Fruit fly (Drosophila melanogaster) whole organism, adult: ENCODE measurements around the gene ppl.
A peak's percentile ranks its signal among the peaks of the same experiment; 100 is the strongest.

ENCODE experiments used
- CG11617 ChIP-seq: fragments of 200-800 bp; sonication (Bioruptor generic); optimal IDR thresholded peaks from 2 replicates; lab custom pipeline; 2017; ENCODE audit warnings: mild to moderate bottlenecking, missing biosample characterization, missing genetic modification reagents, missing genetic modification characterization
- CG12768 ChIP-seq: fragments of 200-800 bp; sonication (Bioruptor generic); optimal IDR thresholded peaks from 2 replicates; lab custom pipeline; 2017; ENCODE audit warnings: missing biosample characterization, missing genetic modification characterization, mild to moderate bottlenecking, moderate library complexity, missing genetic modification reagents
- CG14711 ChIP-seq: fragments of 200-800 bp; sonication (Bioruptor generic); optimal IDR thresholded peaks from 2 replicates; lab custom pipeline; 2018; ENCODE audit warnings: missing biosample characterization, mild to moderate bottlenecking, missing genetic modification characterization, moderate library complexity
- CG1620 ChIP-seq: fragments of 200-800 bp; sonication (Bioruptor generic); optimal IDR thresholded peaks from 2 replicates; lab custom pipeline; 2016; ENCODE audit warnings: missing biosample characterization, missing genetic modification characterization
- CG33017 ChIP-seq: fragments of 200-800 bp; sonication (Bioruptor generic); optimal IDR thresholded peaks from 2 replicates; lab custom pipeline; 2018; ENCODE audit warnings: missing biosample characterization, mild to moderate bottlenecking, missing genetic modification characterization, moderate library complexity
- CG5204 ChIP-seq: fragments of 200-800 bp; sonication (Bioruptor generic); optimal IDR thresholded peaks from 2 replicates; lab custom pipeline; 2016; ENCODE audit warnings: missing biosample characterization, missing genetic modification characterization
- CG7045 ChIP-seq: fragments of 200-800 bp; sonication (Bioruptor generic); optimal IDR thresholded peaks from 2 replicates; lab custom pipeline; 2017; ENCODE audit warnings: missing biosample characterization, mild to moderate bottlenecking, missing genetic modification characterization
- CG7101 ChIP-seq: fragments of 200-800 bp; sonication (Bioruptor generic); optimal IDR thresholded peaks from 2 replicates; lab custom pipeline; 2018; ENCODE audit warnings: missing biosample characterization, mild to moderate bottlenecking, missing genetic modification characterization, moderate library complexity
- Clk ChIP-seq: fragments of 200-800 bp; sonication (Bioruptor generic); optimal IDR thresholded peaks from 2 replicates; lab custom pipeline; 2017; ENCODE audit warnings: missing biosample characterization, missing genetic modification characterization
- Crg-1 ChIP-seq: fragments of 200-800 bp; sonication (Bioruptor generic); optimal IDR thresholded peaks from 2 replicates; lab custom pipeline; 2016; ENCODE audit warnings: missing biosample characterization, missing genetic modification characterization
- Hr96 ChIP-seq: fragments of 200-800 bp; sonication (Bioruptor generic); optimal IDR thresholded peaks from 2 replicates; lab custom pipeline; 2016; ENCODE audit warnings: missing biosample characterization, missing genetic modification characterization
- Mnt ChIP-seq: fragments of 200-800 bp; sonication (Bioruptor generic); optimal IDR thresholded peaks from 2 replicates; lab custom pipeline; 2016; ENCODE audit warnings: missing biosample characterization, mild to moderate bottlenecking, missing genetic modification characterization
- bab1 ChIP-seq: fragments of 200-800 bp; sonication (Bioruptor generic); optimal IDR thresholded peaks from 3 replicates; lab custom pipeline; 2019; ENCODE audit warnings: missing biosample characterization, mild to moderate bottlenecking, missing genetic modification characterization, moderate library complexity
- cic ChIP-seq: fragments of 200-800 bp; sonication (Bioruptor generic); optimal IDR thresholded peaks from 2 replicates; lab custom pipeline; 2017; ENCODE audit warnings: missing biosample characterization, mild to moderate bottlenecking, missing genetic modification characterization, moderate library complexity
- cnc ChIP-seq, 2 experiments: fragments of >200 bp; optimal IDR thresholded peaks; 2 replicates each; lab custom pipeline; 2017
- kay ChIP-seq: fragments of 200-800 bp; sonication (Bioruptor generic); peaks from one replicate; lab custom pipeline; 2016; ENCODE audit warnings: missing biosample characterization, missing genetic modification characterization, borderline replicate concordance
- ovo ChIP-seq: fragments of 200-800 bp; sonication (Bioruptor generic); optimal IDR thresholded peaks from 2 replicates; lab custom pipeline; 2016; ENCODE audit warnings: missing biosample characterization, missing genetic modification characterization
- pad ChIP-seq: fragments of 200-800 bp; sonication (Bioruptor generic); optimal IDR thresholded peaks from 3 replicates; lab custom pipeline; 2017; ENCODE audit warnings: missing biosample characterization, missing genetic modification characterization, mild to moderate bottlenecking, moderate library complexity, missing genetic modification reagents
- tj ChIP-seq: fragments of 200-800 bp; sonication (Bioruptor generic); optimal IDR thresholded peaks from 3 replicates; lab custom pipeline; 2017; ENCODE audit warnings: missing biosample characterization, mild to moderate bottlenecking, missing genetic modification characterization, moderate library complexity
- toe ChIP-seq: fragments of 200-800 bp; sonication (Bioruptor generic); optimal IDR thresholded peaks from 2 replicates; lab custom pipeline; 2016; ENCODE audit warnings: missing biosample characterization, missing genetic modification characterization

The ppl gene

DNA sequence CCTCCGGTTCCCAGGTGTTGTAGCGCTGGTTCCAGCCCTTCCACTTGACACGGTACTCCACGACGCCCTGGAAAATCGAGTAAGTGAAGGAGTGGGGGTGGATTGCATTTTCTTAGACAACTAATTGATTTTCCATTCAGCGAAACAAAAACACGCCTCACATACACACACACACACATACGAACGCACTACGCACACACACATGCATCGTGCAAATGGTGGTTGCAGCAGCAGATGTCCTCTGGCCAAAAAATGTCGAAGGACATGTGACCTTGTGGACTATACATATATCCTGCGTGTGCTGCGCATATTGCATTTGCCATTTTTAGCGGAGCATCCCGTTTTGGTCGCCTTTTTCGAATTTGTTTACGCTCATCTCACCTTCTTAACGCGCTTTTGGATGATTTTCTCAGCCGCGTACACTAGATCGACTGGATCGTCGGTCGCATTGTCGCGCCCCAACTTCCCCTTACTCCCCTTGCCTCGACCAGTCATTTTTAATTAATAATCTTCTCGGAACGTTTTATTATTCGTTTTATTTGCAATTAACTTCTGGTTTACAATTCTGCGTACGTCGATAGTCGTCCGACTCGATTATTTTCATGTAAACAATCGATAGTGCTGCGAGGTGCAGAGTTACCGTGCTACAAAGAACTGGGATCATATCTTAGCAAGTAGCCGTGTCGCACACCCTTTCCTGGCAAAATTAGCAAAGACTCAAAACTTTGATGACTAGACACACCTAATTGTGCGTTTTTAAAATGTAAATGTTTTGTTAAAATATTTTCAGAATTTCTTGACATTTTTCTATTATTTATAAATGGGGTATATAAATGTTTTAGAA, 36.3 kb upstream of the ppl start, which contains the start of gene Pc:
TSS of gene Pc (minus strand) at position 605 of the 844 bp plus-strand sequence.
- TF ChIP-seq bab1 (GFP tag; lab: Kevin White, UChicago) (peak; percentile 60), Hr96 (GFP tag; lab: Kevin White, UChicago) (no peak), toe (GFP tag; lab: Kevin White, UChicago) (peak; percentile 15), Crg-1 (GFP tag; lab: Kevin White, UChicago) (no peak), CG1620 (GFP tag; lab: Kevin White, UChicago) (peak; percentile 21), cic (GFP tag; lab: Kevin White, UChicago) (peak; percentile 3), tj (GFP tag; lab: Kevin White, UChicago) (peak; percentile 70), Mnt (peak; percentile 54), CG14711 (tag; lab: Kevin White, UChicago) (peak; percentile 86), kay (peak; percentile 88), Clk (GFP tag; lab: Kevin White, UChicago) (no peak)

DNA sequence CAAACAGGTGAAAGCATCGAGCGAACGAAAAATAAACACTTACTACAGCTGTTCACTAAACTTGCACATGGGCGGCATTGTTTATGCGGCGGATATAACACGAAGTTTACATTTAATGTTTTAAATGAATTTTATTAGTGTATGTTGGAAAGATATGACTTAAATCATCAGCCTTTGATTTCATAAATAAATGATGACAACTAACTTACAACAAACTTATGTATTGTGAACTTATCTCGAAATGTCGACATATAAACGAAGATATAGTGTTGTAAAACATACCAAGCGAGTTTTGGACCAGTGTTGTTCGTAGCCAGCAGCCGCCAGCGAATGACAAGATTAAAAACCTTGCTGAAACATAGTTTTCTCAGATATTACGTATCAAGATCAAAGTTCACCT, 23.1 kb upstream of the ppl start, which contains the start of the genes CG11309 and CG7632:
TSS of gene CG11309 (minus strand) at position 259 of the 400 bp plus-strand sequence.
TSS of gene CG7632 (plus strand) at position 298 of the 400 bp plus-strand sequence.
- peak; percentile 96 for TF ChIP-seq cic (GFP tag; lab: Kevin White, UChicago)
- TF ChIP-seq Mnt, result peak; percentile 99
- TF ChIP-seq CG12768 (GFP tag; lab: Kevin White, UChicago), result peak; percentile 100
- peak; percentile 100 for TF ChIP-seq CG7045 (GFP tag; lab: Kevin White, UChicago)
- TF ChIP-seq CG33017 (tag; lab: Kevin White, UChicago), result peak; percentile 100
- TF ChIP-seq CG5204 (GFP tag; lab: Kevin White, UChicago), result peak; percentile 99
- peak; percentile 99 for TF ChIP-seq CG14711 (tag; lab: Kevin White, UChicago)
- peak; percentile 99 for TF ChIP-seq Hr96 (GFP tag; lab: Kevin White, UChicago)
- peak; percentile 96 for TF ChIP-seq pad
- TF ChIP-seq Crg-1 (GFP tag; lab: Kevin White, UChicago), result peak; percentile 99
- peak; percentile 98 for TF ChIP-seq kay
- peak; percentile 98 for TF ChIP-seq ovo (GFP tag; lab: Kevin White, UChicago)
- TF ChIP-seq tj (GFP tag; lab: Kevin White, UChicago), result peak; percentile 96
- TF ChIP-seq cnc (optimal IDR thresholded peaks at IDR 0.05; lab: Kevin White, UChicago), result no peak
- TF ChIP-seq CG7101, result peak; percentile 100
- peak; percentile 100 for TF ChIP-seq bab1 (GFP tag; lab: Kevin White, UChicago)
- TF ChIP-seq CG1620 (GFP tag; lab: Kevin White, UChicago), result peak; percentile 99
- peak; percentile 100 for TF ChIP-seq CG11617 (GFP tag; lab: Kevin White, UChicago)
- peak; percentile 99 for TF ChIP-seq toe (GFP tag; lab: Kevin White, UChicago)
- TF ChIP-seq Clk (GFP tag; lab: Kevin White, UChicago), result peak; percentile 98

DNA sequence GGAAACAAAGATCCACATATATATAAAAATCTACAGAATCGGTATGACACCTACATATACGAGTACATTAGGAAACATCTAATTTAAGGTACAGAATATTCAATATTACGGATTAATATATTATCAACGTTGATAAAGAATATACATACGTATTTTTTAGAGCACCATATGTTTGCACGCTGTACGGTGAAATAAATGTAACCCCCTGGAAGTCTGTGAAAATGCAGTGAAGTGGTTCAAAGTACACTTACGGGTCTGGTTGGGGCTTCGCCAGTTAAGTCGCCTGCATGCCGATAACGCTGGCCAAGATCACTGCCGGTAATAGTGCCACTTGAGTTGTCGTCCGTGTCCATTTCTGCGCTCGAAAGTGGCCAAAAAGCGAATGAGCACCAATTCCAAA, 22.4 kb upstream of the ppl start:
- peak; percentile 91 for TF ChIP-seq kay
- no peak for TF ChIP-seq ovo (GFP tag; lab: Kevin White, UChicago)
- no peak for TF ChIP-seq cnc (optimal IDR thresholded peaks at IDR 0.05; lab: Kevin White, UChicago)
- no peak for TF ChIP-seq bab1 (GFP tag; lab: Kevin White, UChicago)
- TF ChIP-seq CG12768 (GFP tag; lab: Kevin White, UChicago), result peak; percentile 42
- TF ChIP-seq Mnt, result no peak

DNA sequence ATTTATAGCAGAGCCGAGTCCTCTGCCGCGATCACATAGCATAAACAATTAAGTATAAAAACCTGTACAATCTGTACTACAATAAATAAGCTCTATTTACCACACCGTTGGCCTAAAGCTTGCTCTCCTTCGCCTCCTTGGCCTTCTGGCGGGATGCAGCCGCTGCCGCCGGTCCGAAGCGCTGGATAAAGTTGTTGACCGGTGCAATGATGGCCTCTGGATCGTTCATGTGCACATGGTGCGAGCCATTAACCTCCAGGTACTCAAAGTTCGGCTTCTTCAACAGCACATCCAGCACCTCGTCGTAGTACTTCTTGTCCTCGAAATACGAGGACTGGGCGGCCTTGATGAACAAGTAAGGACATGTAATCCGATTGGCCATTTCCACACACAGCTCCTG, 21.2 kb upstream of the ppl start:
- TF ChIP-seq toe (GFP tag; lab: Kevin White, UChicago) (no peak), CG33017 (tag; lab: Kevin White, UChicago) (no peak), Clk (GFP tag; lab: Kevin White, UChicago) (no peak), pad (no peak), tj (GFP tag; lab: Kevin White, UChicago) (no peak)

DNA sequence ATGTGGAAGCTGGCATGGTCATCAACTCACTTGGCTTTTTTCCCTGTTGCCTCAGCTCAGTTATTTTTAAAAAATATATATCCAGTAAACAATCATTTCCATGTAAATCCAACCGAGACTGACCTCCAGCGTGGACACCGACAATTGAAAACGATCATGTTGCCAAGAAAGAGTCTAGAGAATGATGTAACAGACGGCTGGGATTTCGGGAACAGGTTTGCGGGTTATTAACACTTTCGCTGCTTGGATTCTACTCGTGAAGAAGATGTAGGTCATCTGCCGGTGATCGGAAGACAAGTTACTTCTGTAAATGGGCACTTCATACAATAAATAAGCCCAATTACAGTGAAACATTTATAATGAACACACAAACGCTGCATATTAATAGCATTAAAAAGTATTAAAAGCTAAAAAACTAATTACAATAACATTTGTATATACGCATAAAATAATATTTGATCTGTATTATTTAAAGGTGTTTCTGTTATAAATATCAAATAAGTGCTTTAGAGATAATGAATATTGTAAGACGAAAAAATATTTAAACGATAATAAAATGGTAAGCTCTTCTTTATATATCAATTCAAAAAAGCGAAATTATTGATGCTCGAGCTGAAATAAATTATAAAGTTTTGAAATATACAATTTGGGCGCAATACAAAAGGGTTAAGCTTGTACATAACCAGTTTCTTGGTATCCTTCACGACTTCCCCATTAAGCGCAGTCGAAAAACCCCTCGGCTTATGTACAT, 20.6 kb upstream of the ppl start:
- TF ChIP-seq cic (GFP tag; lab: Kevin White, UChicago) (no peak), CG14711 (tag; lab: Kevin White, UChicago) (no peak), CG11617 (GFP tag; lab: Kevin White, UChicago) (no peak), pad (no peak), Mnt (no peak), CG7101 (no peak), CG5204 (GFP tag; lab: Kevin White, UChicago) (no peak), CG7045 (GFP tag; lab: Kevin White, UChicago) (no peak), CG33017 (tag; lab: Kevin White, UChicago) (no peak), cnc (optimal IDR thresholded peaks at IDR 0.05; lab: Kevin White, UChicago) (no peak)

DNA sequence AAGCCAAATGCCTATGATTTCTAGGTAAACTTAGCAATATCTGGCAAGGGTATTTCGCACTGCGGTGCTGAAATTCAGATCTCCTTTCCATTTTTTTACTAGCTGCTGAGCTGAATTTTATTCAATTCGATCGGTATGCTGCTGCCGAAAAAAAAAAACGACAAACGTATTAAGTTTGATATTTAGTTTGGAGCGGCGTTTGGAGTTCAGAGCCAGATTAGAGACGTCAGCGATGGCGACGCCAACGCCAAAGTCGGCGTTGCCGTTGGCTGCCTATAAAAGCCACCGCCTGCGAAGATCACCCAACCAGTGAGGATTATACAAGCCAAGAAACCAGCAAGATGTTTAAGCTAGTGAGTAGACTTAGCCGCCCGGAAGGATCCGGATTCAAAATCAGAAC, 19.0 kb upstream of the ppl start, which contains the start of gene Cpr78Cc:
TSS of gene Cpr78Cc (plus strand) at position 301 of the 400 bp plus-strand sequence.
- TF ChIP-seq CG33017 (tag; lab: Kevin White, UChicago) (no peak), CG5204 (GFP tag; lab: Kevin White, UChicago) (no peak), toe (GFP tag; lab: Kevin White, UChicago) (no peak), CG14711 (tag; lab: Kevin White, UChicago) (no peak), Hr96 (GFP tag; lab: Kevin White, UChicago) (no peak), tj (GFP tag; lab: Kevin White, UChicago) (no peak)
